Fruit fly (Drosophila melanogaster) Kc167 (cell line): ENCODE results near the gene slo.

Experiments used
- Myc ChIP-seq: fragments of >200 bp; optimal IDR thresholded peaks from 2 replicates; lab custom pipeline; 2017; ENCODE audit warnings: missing external identifiers
- Sin3A ChIP-seq: fragments of >200 bp; optimal IDR thresholded peaks from 2 replicates; lab custom pipeline; 2018; ENCODE audit warnings: missing external identifiers
- h ChIP-seq: fragments of >200 bp; optimal IDR thresholded peaks from 3 replicates; lab custom pipeline; 2018; ENCODE audit warnings: missing external identifiers
- insv ChIP-seq: fragments of >200 bp; optimal IDR thresholded peaks from 3 replicates; lab custom pipeline; 2018; ENCODE audit warnings: missing external identifiers
- psq ChIP-seq: fragments of >200 bp; optimal IDR thresholded peaks from 2 replicates; lab custom pipeline; 2017; ENCODE audit warnings: missing external identifiers
- ttk ChIP-seq: sonication (Bioruptor generic); optimal IDR thresholded peaks from 2 replicates; lab custom pipeline; 2017; ENCODE audit warnings: missing external identifiers

Gene slo

dm6 chr3R:24719314-24720290, 57.3 kb downstream of the slo start, which contains the start of the genes CG13630 and tok:
TSS of gene CG13630 (minus strand) at chr3R:24719364.
TSS of gene tok (plus strand) at chr3R:24719697.
- TF ChIP-seq Sin3A (lab: Kevin White, UChicago), result no peak
- TF ChIP-seq psq (lab: Kevin White, UChicago), result no peak
- TF ChIP-seq Myc (lab: Kevin White, UChicago), result no peak
- no peak for TF ChIP-seq insv (lab: Kevin White, UChicago)
- no peak for TF ChIP-seq h (lab: Kevin White, UChicago)
- TF ChIP-seq ttk (lab: Kevin White, UChicago), result no peak

dm6 chr3R:24720459-24721370, 58.4 kb downstream of the slo start:
- TF ChIP-seq psq (lab: Kevin White, UChicago) (no peak), ttk (lab: Kevin White, UChicago) (no peak), insv (lab: Kevin White, UChicago) (no peak), Sin3A (lab: Kevin White, UChicago) (no peak), h (lab: Kevin White, UChicago) (no peak), Myc (lab: Kevin White, UChicago) (no peak)

dm6 chr3R:24726347-24726891, 64.1 kb downstream of the slo start:
- TF ChIP-seq ttk (lab: Kevin White, UChicago) (no peak), insv (lab: Kevin White, UChicago) (no peak), Sin3A (lab: Kevin White, UChicago) (no peak), Myc (lab: Kevin White, UChicago) (no peak), psq (lab: Kevin White, UChicago) (no peak), h (lab: Kevin White, UChicago) (no peak)

dm6 chr3R:24727038-24727437, 64.7 kb downstream of the slo start:
- no peak for TF ChIP-seq h (lab: Kevin White, UChicago)
- no peak for TF ChIP-seq ttk (lab: Kevin White, UChicago)
- no peak for TF ChIP-seq Sin3A (lab: Kevin White, UChicago)
- no peak for TF ChIP-seq Myc (lab: Kevin White, UChicago)
- no peak for TF ChIP-seq insv (lab: Kevin White, UChicago)
- no peak for TF ChIP-seq psq (lab: Kevin White, UChicago)

- TF ChIP-seq psq (lab: Kevin White, UChicago), result no peak
- no peak for TF ChIP-seq h (lab: Kevin White, UChicago)
- TF ChIP-seq ttk (lab: Kevin White, UChicago), result no peak
- TF ChIP-seq insv (lab: Kevin White, UChicago), result no peak
Measured at dm6 chr3R:24749055-24749992, 87.0 kb downstream of the slo start, which contains the start of gene tld. TSS of gene tld (plus strand) at chr3R:24749731.

dm6 chr3R:24753561-24754027, 91.3 kb downstream of the slo start, which contains the start of gene asp:
TSS of gene asp (plus strand) at chr3R:24753849.
- TF ChIP-seq insv (lab: Kevin White, UChicago) (no peak), psq (lab: Kevin White, UChicago) (no peak), h (lab: Kevin White, UChicago) (no peak), Myc (lab: Kevin White, UChicago) (no peak), Sin3A (lab: Kevin White, UChicago) (no peak), ttk (lab: Kevin White, UChicago) (no peak)
